Worm (Caenorhabditis elegans) whole organism, L4/young adult: ENCODE results near the gene clec-166.

ENCODE experiments used
- W03F9.2 ChIP-seq: fragments of 150-350 bp; optimal IDR thresholded peaks from 2 replicates; lab custom pipeline; 2014; ENCODE audit warnings: missing biosample characterization, missing genetic modification characterization
- dao-5 ChIP-seq: sonication (generic microtip); optimal IDR thresholded peaks from 2 replicates; lab custom pipeline; 2016; ENCODE audit warnings: missing genotype, missing genetic modification characterization, moderate library complexity, missing compliant biosample characterization
- him-1 ChIP-seq: sonication (generic microtip); optimal IDR thresholded peaks from 2 replicates; lab custom pipeline; 2016; ENCODE audit warnings: missing genotype, missing genetic modification reagents, missing genetic modification characterization, missing compliant biosample characterization

- TF ChIP-seq dao-5 (tag; lab: Kevin White, UChicago): no peak
- TF ChIP-seq him-1 (tag; lab: Kevin White, UChicago): no peak
- TF ChIP-seq W03F9.2 (tag; lab: Kevin White, UChicago): no peak
These were observed 38.0 kb downstream of the clec-166 start for ce11 chrIV:1213192-1213591.
